Fruit fly (Drosophila melanogaster): Measurements from ENCODE around the gene CG9981.

DNA sequence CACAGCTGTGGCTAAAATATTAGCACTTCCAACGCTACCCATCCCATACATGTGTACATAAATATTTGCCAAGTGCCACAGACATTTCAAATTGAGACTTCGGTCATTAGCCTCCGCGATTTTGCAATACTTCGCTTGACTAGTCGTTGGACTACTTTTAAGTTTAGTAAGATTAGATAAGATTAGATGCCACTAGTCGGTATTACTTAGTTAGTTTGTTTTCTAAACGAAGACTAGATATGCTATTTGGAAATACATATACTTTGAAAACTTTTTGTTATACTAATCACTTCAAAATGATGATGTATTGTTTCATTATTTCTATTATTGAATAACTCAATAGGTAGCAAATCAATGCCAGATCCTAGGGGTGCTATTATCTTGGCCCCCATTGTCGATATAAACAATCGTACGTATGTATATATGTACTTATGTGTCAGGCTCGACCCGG lies 19.0 kb downstream of the CG9981 start:
- TF ChIP-seq Hr39 (GFP tag; optimal IDR thresholded peaks at IDR 0.05) (peak; percentile 30), CG8319 (GFP tag; optimal IDR thresholded peaks at IDR 0.05) (peak; percentile 7), CG3032 (tag; optimal IDR thresholded peaks at IDR 0.05) (peak; percentile 32), Eip78C (GFP tag) (peak; percentile 86), Sox15 (GFP tag; optimal IDR thresholded peaks at IDR 0.05) (no peak), OdsH (GFP tag; optimal IDR thresholded peaks at IDR 0.05) (peak; percentile 44), CG10669 (GFP tag; optimal IDR thresholded peaks at IDR 0.05) (peak; percentile 17), lz (GFP tag; optimal IDR thresholded peaks at IDR 0.05) (peak; percentile 30), CG6792 (GFP tag; optimal IDR thresholded peaks at IDR 0.05) (peak; percentile 37), CG11902 (GFP tag; optimal IDR thresholded peaks at IDR 0.05) (no peak), Blimp-1 (GFP tag; optimal IDR thresholded peaks at IDR 0.05) (no peak), CG6163 (GFP tag; IDR thresholded peaks at IDR 0.05) (no peak)
